Fruit fly (Drosophila melanogaster): ENCODE results near the gene Cdk12.
A peak's percentile ranks its signal among the peaks of the same experiment; 100 is the strongest.

Gene Cdk12

DNA sequence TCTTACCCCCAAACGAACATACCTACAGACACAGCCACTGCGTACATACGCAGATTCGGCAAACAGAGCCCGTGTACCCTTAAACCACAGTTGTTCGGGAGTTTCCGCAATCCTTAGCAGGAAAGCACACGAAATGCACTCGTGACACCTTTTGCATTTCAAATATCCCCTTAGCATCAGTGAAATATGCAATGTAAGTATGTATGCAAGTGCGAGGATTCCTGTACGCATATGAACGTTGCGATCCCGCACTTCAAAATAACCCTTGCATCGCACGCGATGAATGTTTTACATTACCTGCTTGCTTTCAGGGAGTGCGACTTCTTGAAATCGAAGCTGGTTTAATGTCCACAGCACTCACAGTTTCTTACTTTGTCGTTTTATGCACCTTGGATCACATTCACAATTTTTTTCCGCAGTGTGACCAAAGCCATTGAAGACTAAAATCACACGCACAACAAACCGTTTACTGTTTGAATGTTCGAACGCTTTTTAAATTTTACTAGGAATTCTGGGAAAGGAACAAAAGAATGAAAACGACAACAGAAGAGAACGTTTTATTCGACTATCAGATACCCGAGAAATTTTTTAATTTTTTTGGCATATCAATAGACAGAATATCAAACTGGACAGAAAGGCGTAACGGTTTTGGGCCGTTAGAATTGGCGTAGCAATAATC, 17.3 kb downstream of the Cdk12 start, which contains the start of gene Mkrn1 (continued):
- TF ChIP-seq CG7372 (GFP tag; IDR thresholded peaks at IDR 0.05) (no peak), NC2α (GFP tag; optimal IDR thresholded peaks at IDR 0.05) (no peak), ATbp (GFP tag; optimal IDR thresholded peaks at IDR 0.05) (no peak), CG11504 (tag; optimal IDR thresholded peaks at IDR 0.05) (no peak), CG17568 (GFP tag; optimal IDR thresholded peaks at IDR 0.05) (no peak), emc (GFP tag; optimal IDR thresholded peaks at IDR 0.05) (no peak), CG2120 (GFP tag; optimal IDR thresholded peaks at IDR 0.05) (no peak), CG12659 (GFP tag; optimal IDR thresholded peaks at IDR 0.05) (peak; percentile 35), CG4424 (GFP tag; optimal IDR thresholded peaks at IDR 0.05) (no peak), salm (tag; optimal IDR thresholded peaks at IDR 0.05) (no peak), Dip3 (GFP tag; optimal IDR thresholded peaks at IDR 0.05) (no peak), stwl (tag; optimal IDR thresholded peaks at IDR 0.05) (peak; percentile 78), CG8765 (GFP tag; IDR thresholded peaks at IDR 0.05) (no peak), CG8388 (GFP tag; optimal IDR thresholded peaks at IDR 0.05) (no peak), CG13296 (GFP tag; optimal IDR thresholded peaks at IDR 0.05) (no peak), Opbp (GFP tag; IDR thresholded peaks at IDR 0.05; ENCODE audit: partially characterized antibody) (peak; percentile 79), Meics (GFP tag; optimal IDR thresholded peaks at IDR 0.05) (no peak), Ets97D (GFP tag; optimal IDR thresholded peaks at IDR 0.05) (peak; percentile 31), CG4854 (GFP tag; optimal IDR thresholded peaks at IDR 0.05) (no peak), tx (GFP tag; optimal IDR thresholded peaks at IDR 0.05) (no peak), CG15011 (GFP tag; optimal IDR thresholded peaks at IDR 0.05) (no peak), Hey (tag; optimal IDR thresholded peaks at IDR 0.05) (no peak), HHEX (GFP tag; optimal IDR thresholded peaks at IDR 0.05) (no peak), CG13894 (tag; optimal IDR thresholded peaks at IDR 0.05) (no peak), CG16779 (GFP tag; IDR thresholded peaks at IDR 0.05) (no peak), gfzf (GFP tag; optimal IDR thresholded peaks at IDR 0.05) (peak; percentile 91), peb (GFP tag; IDR thresholded peaks at IDR 0.05) (no peak), CG10147 (GFP tag; optimal IDR thresholded peaks at IDR 0.05) (no peak), gsb-n (tag; optimal IDR thresholded peaks at IDR 0.05) (no peak), CG4707 (GFP tag; optimal IDR thresholded peaks at IDR 0.05) (no peak), ewg (GFP tag; optimal IDR thresholded peaks at IDR 0.05) (no peak), gce (GFP tag; IDR thresholded peaks at IDR 0.05) (no peak), MTF-1 (GFP tag; optimal IDR thresholded peaks at IDR 0.05; ENCODE audit: borderline replicate concordance) (no peak), Nf-YB (GFP tag; optimal IDR thresholded peaks at IDR 0.05) (no peak), hkb (optimal IDR thresholded peaks at IDR 0.05) (no peak), hkb (GFP tag; IDR thresholded peaks at IDR 0.05) (no peak), CG4617 (GFP tag; optimal IDR thresholded peaks at IDR 0.05; ENCODE audit: borderline replicate concordance) (peak; percentile 96), wdn (GFP tag; IDR thresholded peaks at IDR 0.05) (no peak), BtbVII (GFP tag; optimal IDR thresholded peaks at IDR 0.05) (no peak), MESR4 (GFP tag; optimal IDR thresholded peaks at IDR 0.05) (peak; percentile 97), CG12236 (GFP tag; optimal IDR thresholded peaks at IDR 0.05) (no peak), Max (GFP tag; optimal IDR thresholded peaks at IDR 0.05) (no peak), Adf1 (GFP tag; IDR thresholded peaks at IDR 0.05) (no peak), Sry-δ (GFP tag; optimal IDR thresholded peaks at IDR 0.05) (peak; percentile 46), Dbx (GFP tag; IDR thresholded peaks at IDR 0.05) (no peak), nom (GFP tag; optimal IDR thresholded peaks at IDR 0.05) (peak; percentile 41), CG6654 (GFP tag; optimal IDR thresholded peaks at IDR 0.05) (no peak), Six4 (GFP tag; optimal IDR thresholded peaks at IDR 0.05) (no peak), Tbp (GFP tag; optimal IDR thresholded peaks at IDR 0.05) (no peak), Poxn (GFP tag; IDR thresholded peaks at IDR 0.05) (no peak)

Data from whole organism, embryonic.